Fruit fly (Drosophila melanogaster): ENCODE results near the gene Cyp28d2.

- TF ChIP-seq Myc (optimal IDR thresholded peaks at IDR 0.05) = no peak
- TF ChIP-seq psq (optimal IDR thresholded peaks at IDR 0.05) = no peak
Measured at dm6 chr2L:5249766-5250165, 42.7 kb downstream of the Cyp28d2 start.
